Worm (Caenorhabditis elegans): Measurements from ENCODE around the gene gcy-12.

The gcy-12 gene

ce11 chrII:5326024-5326627 is 14.3 kb downstream of the gcy-12 start (continued):
- TF ChIP-seq nhr-28 (tag; optimal IDR thresholded peaks at IDR 0.05) = no peak
- peak; percentile 24 for TF ChIP-seq ztf-4 (tag; optimal IDR thresholded peaks at IDR 0.05)
- TF ChIP-seq egl-13 (tag; optimal IDR thresholded peaks at IDR 0.05) = peak; percentile 35
- TF ChIP-seq nhr-84 (tag; optimal IDR thresholded peaks at IDR 0.05) = no peak
- peak; percentile 19 for TF ChIP-seq C16A3.4 (tag; optimal IDR thresholded peaks at IDR 0.05)
- TF ChIP-seq snu-23 (GFP tag; optimal IDR thresholded peaks at IDR 0.05) = peak; percentile 54
- peak; percentile 64 for TF ChIP-seq nhr-77 (tag; optimal IDR thresholded peaks at IDR 0.05)
- no peak for TF ChIP-seq pqm-1 (tag; optimal IDR thresholded peaks at IDR 0.05)
- TF ChIP-seq nhr-20 (tag; optimal IDR thresholded peaks at IDR 0.05) = peak; percentile 49
- no peak for TF ChIP-seq ama-1 (optimal IDR thresholded peaks at IDR 0.05)
- peak; percentile 29 for TF ChIP-seq blmp-1 (tag; optimal IDR thresholded peaks at IDR 0.05)
- TF ChIP-seq alr-1 (tag; optimal IDR thresholded peaks at IDR 0.05; ENCODE audit: borderline replicate concordance) = no peak
- no peak for TF ChIP-seq nhr-76 (tag; optimal IDR thresholded peaks at IDR 0.05)
- TF ChIP-seq nhr-19 (GFP tag; conservative IDR thresholded peaks at IDR 0.05) = peak; percentile 14; the same call in 1 of the 2 replicates
- TF ChIP-seq hlh-4 (tag; optimal IDR thresholded peaks at IDR 0.05) = no peak
- TF ChIP-seq unc-30 (tag; optimal IDR thresholded peaks at IDR 0.05) = no peak
- TF ChIP-seq F16B12.6 (tag; optimal IDR thresholded peaks at IDR 0.05) = no peak
- peak in 1 of 2 experiments; percentile 53 for TF ChIP-seq lin-35 (GFP tag; optimal IDR thresholded peaks at IDR 0.05)
- TF ChIP-seq ces-1 (GFP tag; optimal IDR thresholded peaks at IDR 0.05) = no peak
- no peak for TF ChIP-seq mef-2 (tag; optimal IDR thresholded peaks at IDR 0.05)
- TF ChIP-seq ceh-82 (tag; optimal IDR thresholded peaks at IDR 0.05) = peak in 2 of 3 experiments; percentile 34 to 57
- no peak for TF ChIP-seq ets-5 (GFP tag; IDR thresholded peaks at IDR 0.05)
- peak; percentile 95 for TF ChIP-seq lin-14 (GFP tag; optimal IDR thresholded peaks at IDR 0.05)
- no peak for TF ChIP-seq hpl-2 (GFP tag; optimal IDR thresholded peaks at IDR 0.05)
- TF ChIP-seq aly-2 (tag; optimal IDR thresholded peaks at IDR 0.05) = no peak
- TF ChIP-seq sptf-1 (tag; optimal IDR thresholded peaks at IDR 0.05) = no peak
- TF ChIP-seq nhr-237 (tag; optimal IDR thresholded peaks at IDR 0.05) = peak; percentile 18
- TF ChIP-seq nhr-71 (tag; optimal IDR thresholded peaks at IDR 0.05) = peak; percentile 85
- TF ChIP-seq hlh-17 (GFP tag; optimal IDR thresholded peaks at IDR 0.05; ENCODE audit: borderline replicate concordance) = no peak
- TF ChIP-seq unc-62 (GFP tag; optimal IDR thresholded peaks at IDR 0.05) = no peak
- TF ChIP-seq mdl-1 (tag; optimal IDR thresholded peaks at IDR 0.05) = peak in 1 of 2 experiments; percentile 67
- peak; percentile 79 for TF ChIP-seq jun-1 (tag; optimal IDR thresholded peaks at IDR 0.05)
- peak; percentile 38 for TF ChIP-seq zip-4 (GFP tag; optimal IDR thresholded peaks at IDR 0.05)
- no peak for TF ChIP-seq Y116A8C.19 (tag; optimal IDR thresholded peaks at IDR 0.05; ENCODE audit: borderline replicate concordance)
- no peak for TF ChIP-seq ztf-11 (tag; optimal IDR thresholded peaks at IDR 0.05)
- no peak for TF ChIP-seq nhr-90 (tag; optimal IDR thresholded peaks at IDR 0.05; ENCODE audit: poor library complexity)
- TF ChIP-seq swsn-7 (tag; optimal IDR thresholded peaks at IDR 0.05) = peak; percentile 56
- TF ChIP-seq dsc-1 (tag; optimal IDR thresholded peaks at IDR 0.05) = peak; percentile 52

ce11 chrII:5326891-5327290 is 15.0 kb downstream of the gcy-12 start:
- TF ChIP-seq ceh-82 (tag; optimal IDR thresholded peaks at IDR 0.05) = no peak
- no peak for TF ChIP-seq lsy-2 (tag; optimal IDR thresholded peaks at IDR 0.05)
- TF ChIP-seq zip-4 (GFP tag; optimal IDR thresholded peaks at IDR 0.05) = no peak
- TF ChIP-seq ets-5 (GFP tag; IDR thresholded peaks at IDR 0.05) = 0 out of 2 replicates have a peak, but pooled peaks have one; percentile 82
- no peak for TF ChIP-seq lin-35 (GFP tag; optimal IDR thresholded peaks at IDR 0.05)
- peak; percentile 99 for TF ChIP-seq dsc-1 (tag; optimal IDR thresholded peaks at IDR 0.05)
- TF ChIP-seq nhr-71 (tag; optimal IDR thresholded peaks at IDR 0.05) = peak; percentile 4
- peak; percentile 72 for TF ChIP-seq pax-3 (tag; optimal IDR thresholded peaks at IDR 0.05)
- TF ChIP-seq ceh-63 (GFP tag; optimal IDR thresholded peaks at IDR 0.05) = no peak
- TF ChIP-seq nhr-11 (tag; optimal IDR thresholded peaks at IDR 0.05) = peak; percentile 19
- TF ChIP-seq egl-13 (tag; optimal IDR thresholded peaks at IDR 0.05) = peak; percentile 8
- peak; percentile 70 for TF ChIP-seq sox-4 (tag; optimal IDR thresholded peaks at IDR 0.05)
- no peak for TF ChIP-seq ceh-90 (tag; optimal IDR thresholded peaks at IDR 0.05)
- TF ChIP-seq nhr-47 (tag; optimal IDR thresholded peaks at IDR 0.05) = peak; percentile 60
- TF ChIP-seq fkh-8 (tag; optimal IDR thresholded peaks at IDR 0.05) = peak; percentile 57

Data from whole organism, L1 larva.